Fruit fly (Drosophila melanogaster) whole organism, embryonic: ENCODE results near the gene fusl.

Experiments
- B-H2 ChIP-seq: fragments of 200-800 bp; sonication (Bioruptor generic); optimal IDR thresholded peaks from 2 replicates; lab custom pipeline; 2018; ENCODE audit warnings: missing biosample characterization, mild to moderate bottlenecking, missing genetic modification characterization
- CG10209 ChIP-seq: fragments of 200-800 bp; sonication (Bioruptor generic); optimal IDR thresholded peaks from 3 replicates; lab custom pipeline; 2017; ENCODE audit warnings: missing biosample characterization, mild to moderate bottlenecking, missing genetic modification characterization, missing genetic modification reagents
- CG10543 ChIP-seq: fragments of 200-800 bp; sonication (Bioruptor generic); optimal IDR thresholded peaks from 3 replicates; lab custom pipeline; 2017; ENCODE audit warnings: missing biosample characterization, mild to moderate bottlenecking, missing genetic modification characterization, moderate library complexity
- CG14014 ChIP-seq: fragments of 200-800 bp; sonication (Bioruptor generic); IDR thresholded peaks from 2 replicates; pipeline ENCODE4 v1.3.6; 2022; ENCODE audit warnings: missing biosample characterization, missing genetic modification characterization
- CG17328 ChIP-seq: fragments of 200-800 bp; sonication (Bioruptor generic); IDR thresholded peaks from 2 replicates; pipeline ENCODE4 v1.3.6; 2022; ENCODE audit warnings: missing biosample characterization, missing genetic modification characterization
- CG17385 ChIP-seq: fragments of 200-800 bp; sonication (Bioruptor generic); optimal IDR thresholded peaks from 3 replicates; lab custom pipeline; 2018; ENCODE audit warnings: missing biosample characterization, mild to moderate bottlenecking, missing genetic modification characterization
- CG1792 ChIP-seq: fragments of 200-800 bp; sonication (Bioruptor generic); optimal IDR thresholded peaks from 2 replicates; lab custom pipeline; 2016; ENCODE audit warnings: missing biosample characterization, missing genetic modification characterization
- CG2678 ChIP-seq: fragments of 200-800 bp; sonication (Bioruptor generic); optimal IDR thresholded peaks from 3 replicates; lab custom pipeline; 2019; ENCODE audit warnings: missing biosample characterization, mild to moderate bottlenecking, missing genetic modification characterization, moderate library complexity
- CG2875 ChIP-seq: fragments of 200-800 bp; sonication (Bioruptor generic); optimal IDR thresholded peaks from 2 replicates; lab custom pipeline; 2017; ENCODE audit warnings: missing biosample characterization, mild to moderate bottlenecking, missing genetic modification characterization, missing genetic modification reagents
- CG4404 ChIP-seq: fragments of 200-800 bp; sonication (Bioruptor generic); IDR thresholded peaks from 2 replicates; pipeline ENCODE4 v1.3.6; 2022; ENCODE audit warnings: missing biosample characterization, missing genetic modification characterization
- CG5953 ChIP-seq: fragments of 200-800 bp; sonication (Bioruptor generic); IDR thresholded peaks from 2 replicates; pipeline ENCODE4 v1.3.6; 2022; ENCODE audit warnings: missing biosample characterization, missing genetic modification characterization
- CG7372 ChIP-seq: fragments of 200-800 bp; sonication (Bioruptor generic); IDR thresholded peaks from 2 replicates; pipeline ENCODE4 v1.3.6; 2022; ENCODE audit warnings: missing biosample characterization, missing genetic modification characterization
- CG7839 ChIP-seq: fragments of 200-800 bp; sonication (Bioruptor generic); optimal IDR thresholded peaks from 3 replicates; lab custom pipeline; 2018; ENCODE audit warnings: missing biosample characterization, mild to moderate bottlenecking, missing genetic modification characterization, moderate library complexity
- Dip2 ChIP-seq: fragments of 200-800 bp; sonication (Bioruptor generic); IDR thresholded peaks from 2 replicates; pipeline ENCODE4 v1.3.6; 2022; ENCODE audit warnings: missing biosample characterization, missing genetic modification characterization
- Drgx ChIP-seq: fragments of 200-800 bp; sonication (Bioruptor generic); IDR thresholded peaks from 2 replicates; pipeline ENCODE4 v1.3.6; 2022; ENCODE audit warnings: missing biosample characterization, missing genetic modification characterization
- E2f1 ChIP-seq: fragments of 200-800 bp; sonication (Bioruptor generic); IDR thresholded peaks from 2 replicates; pipeline ENCODE4 v1.3.6; 2022; ENCODE audit warnings: missing biosample characterization, missing genetic modification characterization
- Ets65A ChIP-seq: fragments of 200-800 bp; sonication (Bioruptor generic); peaks from one replicate; lab custom pipeline; 2016; ENCODE audit warnings: missing biosample characterization, missing genetic modification characterization
- GATAe ChIP-seq: fragments of 200-800 bp; sonication (Bioruptor generic); conservative IDR thresholded peaks from 2 replicates; pipeline ENCODE4 v1.3.6; 2022; ENCODE audit warnings: missing biosample characterization, missing genetic modification characterization
- H15 ChIP-seq: fragments of 200-800 bp; sonication (Bioruptor generic); IDR thresholded peaks from 3 replicates; pipeline ENCODE4 v1.3.6; 2022; ENCODE audit warnings: missing biosample characterization, missing genetic modification characterization
- Med ChIP-seq: fragments of 200-800 bp; sonication (Bioruptor generic); peaks from one replicate; lab custom pipeline; 2016; ENCODE audit warnings: missing biosample characterization, missing genetic modification characterization, mild to moderate bottlenecking, inconsistent platforms, moderate library complexity
- Meics ChIP-seq: fragments of 200-800 bp; sonication (Bioruptor generic); optimal IDR thresholded peaks from 2 replicates; lab custom pipeline; 2017; ENCODE audit warnings: missing biosample characterization, mild to moderate bottlenecking, missing genetic modification characterization
- NFAT ChIP-seq: fragments of 200-800 bp; sonication (Bioruptor generic); IDR thresholded peaks from 2 replicates; pipeline ENCODE4 v1.3.6; 2022; ENCODE audit warnings: missing biosample characterization, missing genetic modification characterization
- Opbp ChIP-seq: fragments of 200-800 bp; sonication (Bioruptor generic); IDR thresholded peaks from 3 replicates; pipeline ENCODE4 v1.3.6; 2022; ENCODE audit warnings: missing biosample characterization, missing genetic modification characterization; ENCODE audit not compliant: partially characterized antibody
- Poxn ChIP-seq: fragments of 200-800 bp; sonication (Bioruptor generic); IDR thresholded peaks from 2 replicates; pipeline ENCODE4 v1.3.6; 2022; ENCODE audit warnings: missing biosample characterization, missing genetic modification characterization
- Stat92E ChIP-seq, 3 experiments: fragments of >200 bp in 2 of 3; fragments of 200-800 bp in 1 of 3; sonication (Bioruptor generic) in 1 of 3; optimal IDR thresholded peaks; 2 replicates each; lab custom pipeline; 2017 to 2019; ENCODE audit warnings: missing biosample characterization in 3 of 3, missing genetic modification characterization in 3 of 3, mild to moderate bottlenecking in 1 of 3, moderate library complexity in 1 of 3
- Taf1 ChIP-seq: fragments of 200-800 bp; sonication (Bioruptor generic); IDR thresholded peaks from 2 replicates; pipeline ENCODE4 v1.3.6; 2022; ENCODE audit warnings: missing biosample characterization, missing genetic modification characterization
- bcd ChIP-seq: fragments of 200-800 bp; sonication (Bioruptor generic); optimal IDR thresholded peaks from 2 replicates; lab custom pipeline; 2017; ENCODE audit warnings: missing biosample characterization, mild to moderate bottlenecking, missing genetic modification characterization
- crc ChIP-seq: fragments of 200-800 bp; sonication (Bioruptor generic); optimal IDR thresholded peaks from 2 replicates; lab custom pipeline; 2016; ENCODE audit warnings: missing biosample characterization, missing genetic modification characterization
- gfzf ChIP-seq: fragments of 200-800 bp; sonication (Bioruptor generic); optimal IDR thresholded peaks from 2 replicates; lab custom pipeline; 2016; ENCODE audit warnings: missing biosample characterization, mild to moderate bottlenecking, missing genetic modification characterization, moderate library complexity
- grau ChIP-seq: fragments of 200-800 bp; optimal IDR thresholded peaks from 3 replicates; lab custom pipeline; 2019; ENCODE audit warnings: missing biosample characterization, mild to moderate bottlenecking, missing genetic modification characterization, moderate library complexity
- kah ChIP-seq: fragments of 200-800 bp; sonication (Bioruptor generic); optimal IDR thresholded peaks from 2 replicates; lab custom pipeline; 2018; ENCODE audit warnings: missing biosample characterization, mild to moderate bottlenecking, missing genetic modification characterization
- kni ChIP-seq: fragments of 200-800 bp; sonication (Bioruptor generic); optimal IDR thresholded peaks from 3 replicates; lab custom pipeline; 2017; ENCODE audit warnings: mild to moderate bottlenecking, missing biosample characterization, missing genetic modification reagents, missing genetic modification characterization
- knrl ChIP-seq: fragments of 200-800 bp; sonication (Bioruptor generic); IDR thresholded peaks from 3 replicates; pipeline ENCODE4 v1.3.6; 2022; ENCODE audit warnings: missing biosample characterization, missing genetic modification characterization; ENCODE audit not compliant: partially characterized antibody
- lola ChIP-seq, 3 experiments: fragments of >200 bp in 2 of 3; fragments of 200-800 bp in 1 of 3; sonication (Bioruptor generic) in 1 of 3; optimal IDR thresholded peaks; 2 replicates each; lab custom pipeline; 2017 to 2019; ENCODE audit warnings: missing biosample characterization in 3 of 3, missing genetic modification characterization in 3 of 3, mild to moderate bottlenecking in 1 of 3, moderate library complexity in 1 of 3
- oc ChIP-seq: fragments of 200-800 bp; sonication (Bioruptor generic); optimal IDR thresholded peaks from 2 replicates; lab custom pipeline; 2018; ENCODE audit warnings: missing biosample characterization, mild to moderate bottlenecking, missing genetic modification characterization, moderate library complexity
- org-1 ChIP-seq: fragments of 200-800 bp; sonication (Bioruptor generic); optimal IDR thresholded peaks from 2 replicates; lab custom pipeline; 2017; ENCODE audit warnings: missing biosample characterization, missing genetic modification characterization
- phol ChIP-seq: fragments of 200-800 bp; sonication (Bioruptor generic); optimal IDR thresholded peaks from 3 replicates; lab custom pipeline; 2018; ENCODE audit warnings: missing biosample characterization, mild to moderate bottlenecking, missing genetic modification characterization, moderate library complexity
- pnt ChIP-seq: fragments of 200-800 bp; sonication (Bioruptor generic); optimal IDR thresholded peaks from 3 replicates; lab custom pipeline; 2016; ENCODE audit warnings: missing biosample characterization, missing genetic modification characterization
- pzg ChIP-seq: fragments of 200-800 bp; sonication (Bioruptor generic); optimal IDR thresholded peaks from 3 replicates; lab custom pipeline; 2018; ENCODE audit warnings: missing biosample characterization, mild to moderate bottlenecking, missing genetic modification characterization, moderate library complexity
- slou ChIP-seq: fragments of 200-800 bp; sonication (Bioruptor generic); optimal IDR thresholded peaks from 3 replicates; lab custom pipeline; 2016; ENCODE audit warnings: missing biosample characterization, missing genetic modification characterization
- sqz ChIP-seq: fragments of 200-800 bp; sonication (Bioruptor generic); optimal IDR thresholded peaks from 3 replicates; lab custom pipeline; 2018; ENCODE audit warnings: missing biosample characterization, mild to moderate bottlenecking, missing genetic modification characterization
- tin ChIP-seq: fragments of 200-800 bp; sonication (Bioruptor generic); optimal IDR thresholded peaks from 3 replicates; lab custom pipeline; 2016; ENCODE audit warnings: missing biosample characterization, missing genetic modification characterization
- tll ChIP-seq, 2 experiments: fragments of 200-800 bp in 1 of 2; fragments of >200 bp in 1 of 2; sonication (Bioruptor generic) in 1 of 2; optimal IDR thresholded peaks; 2 replicates each; lab custom pipeline; 2017 to 2019; ENCODE audit warnings: missing biosample characterization in 2 of 2, missing genetic modification characterization in 2 of 2, mild to moderate bottlenecking in 1 of 2, moderate library complexity in 1 of 2
- usp ChIP-seq: fragments of >200 bp; optimal IDR thresholded peaks from 2 replicates; lab custom pipeline; 2017; ENCODE audit warnings: missing biosample characterization, missing genetic modification characterization
- vvl ChIP-seq: fragments of 200-800 bp; sonication (Bioruptor generic); IDR thresholded peaks from 2 replicates; pipeline ENCODE4 v1.3.6; 2022; ENCODE audit warnings: missing biosample characterization, missing genetic modification characterization

The fusl gene

dm6 chr2L:5326414-5327265 lies 11.2 kb downstream of the fusl start, which contains the start of the genes Ncoa6 and cype (continued):
- TF ChIP-seq gfzf (GFP tag; lab: Kevin White, UChicago) (peak; percentile 80), crc (GFP tag; lab: Kevin White, UChicago) (no peak), CG17328 (GFP tag; lab: Robert Waterston, UW) (no peak), usp (GFP tag; lab: Kevin White, UChicago) (no peak), Poxn (no peak), bcd (peak; percentile 43), slou (GFP tag; lab: Kevin White, UChicago) (peak; percentile 48), vvl (peak; percentile 59), GATAe (GFP tag; lab: Robert Waterston, UW) (no peak), H15 (0 out of 3 replicates have a peak, but pooled peaks have one; percentile 40), Ets65A (peak; percentile 70), kni (GFP tag; lab: Kevin White, UChicago) (no peak), knrl (GFP tag; lab: Robert Waterston, UW) (peak; percentile 78; the same call in 2 of the 3 replicates), lola (GFP tag; optimal IDR thresholded peaks at IDR 0.05; lab: Kevin White, UChicago) (peak in 1 of 3 experiments; percentile 33), E2f1 (GFP tag; lab: Robert Waterston, UW) (peak; percentile 54), CG1792 (no peak), pnt (GFP tag; lab: Kevin White, UChicago) (no peak), Meics (GFP tag; lab: Kevin White, UChicago) (peak; percentile 67), CG2875 (GFP tag; lab: Kevin White, UChicago) (no peak), grau (tag; lab: Kevin White, UChicago) (peak; percentile 66), pzg (GFP tag; lab: Kevin White, UChicago) (peak; percentile 73)

- TF ChIP-seq CG7372 (GFP tag; lab: Robert Waterston, UW), result 0 out of 2 replicates have a peak, but pooled peaks have one; percentile 6
- peak; percentile 97 for TF ChIP-seq phol (tag; lab: Kevin White, UChicago)
- peak; percentile 19 for TF ChIP-seq CG10543 (GFP tag; lab: Kevin White, UChicago)
- peak; percentile 56; the same call in 2 of the 3 replicates for TF ChIP-seq Opbp (GFP tag; lab: Robert Waterston, UW)
- no peak for TF ChIP-seq sqz (GFP tag; lab: Kevin White, UChicago)
- no peak for TF ChIP-seq oc (tag; lab: Kevin White, UChicago)
- peak; percentile 45; the same call in 1 of the 2 replicates for TF ChIP-seq CG5953
- TF ChIP-seq B-H2 (GFP tag; lab: Kevin White, UChicago), result no peak
- TF ChIP-seq tin (GFP tag; lab: Kevin White, UChicago), result peak; percentile 28
- TF ChIP-seq Stat92E (GFP tag; optimal IDR thresholded peaks at IDR 0.05; lab: Kevin White, UChicago), result peak in 1 of 3 experiments; percentile 86
- TF ChIP-seq Med, result peak; percentile 94
- TF ChIP-seq kah, result peak; percentile 20
- no peak for TF ChIP-seq CG2678 (tag; lab: Kevin White, UChicago)
- TF ChIP-seq CG4404, result no peak
- peak; percentile 81 for TF ChIP-seq NFAT (GFP tag; lab: Robert Waterston, UW)
- TF ChIP-seq tll (GFP tag; optimal IDR thresholded peaks at IDR 0.05; lab: Kevin White, UChicago), result no peak
- TF ChIP-seq CG7839 (tag; lab: Kevin White, UChicago), result peak; percentile 41
- peak; percentile 70 for TF ChIP-seq Taf1 (GFP tag; lab: Robert Waterston, UW)
- TF ChIP-seq Dip2, result no peak
- TF ChIP-seq Drgx (GFP tag; lab: Robert Waterston, UW), result peak; percentile 89
- TF ChIP-seq CG10209 (GFP tag; lab: Kevin White, UChicago), result peak; percentile 35
- peak; percentile 15 for TF ChIP-seq grau (tag; lab: Kevin White, UChicago)
- peak; percentile 44 for TF ChIP-seq org-1 (GFP tag; lab: Kevin White, UChicago)
- peak; percentile 93 for TF ChIP-seq CG17385 (GFP tag; lab: Kevin White, UChicago)
- TF ChIP-seq CG14014 (GFP tag; lab: Robert Waterston, UW), result peak; percentile 73
These were observed 12.7 kb downstream of the fusl start for dm6 chr2L:5324958-5325850.
